Worm (Caenorhabditis elegans) whole organism, early embryonic: ENCODE data around the gene sqv-8.

Source experiments
- B0310.2 ChIP-seq: sonication (generic microtip); optimal IDR thresholded peaks from 2 replicates; lab custom pipeline; 2016; ENCODE audit warnings: mild to moderate bottlenecking, missing genetic modification characterization, missing compliant biosample characterization
- F13C5.2 ChIP-seq: sonication (generic microtip); optimal IDR thresholded peaks from 2 replicates; lab custom pipeline; 2017; ENCODE audit warnings: mild to moderate bottlenecking, missing genetic modification characterization, inconsistent platforms, missing compliant biosample characterization
- aly-1 ChIP-seq: sonication (generic microtip); optimal IDR thresholded peaks from 2 replicates; lab custom pipeline; 2016; ENCODE audit warnings: missing genetic modification characterization, missing compliant biosample characterization
- ama-1 ChIP-seq: fragments of 150-350 bp; optimal IDR thresholded peaks from 2 replicates; lab custom pipeline; 2014
- ceh-13 ChIP-seq: fragments of 200-800 bp; sonication (Bioruptor generic); optimal IDR thresholded peaks from 2 replicates; lab custom pipeline; 2018; ENCODE audit warnings: mild to moderate bottlenecking, missing genetic modification characterization, missing compliant biosample characterization
- ceh-36 ChIP-seq: sonication (generic microtip); optimal IDR thresholded peaks from 2 replicates; lab custom pipeline; 2016; ENCODE audit warnings: missing genetic modification characterization, inconsistent platforms, missing compliant biosample characterization
- ets-7 ChIP-seq: sonication (generic microtip); optimal IDR thresholded peaks from 2 replicates; lab custom pipeline; 2016; ENCODE audit warnings: missing genotype, missing genetic modification characterization, missing compliant biosample characterization
- flt-1 ChIP-seq: fragments of 200-800 bp; sonication (Bioruptor generic); IDR thresholded peaks from 2 replicates; pipeline ENCODE4 v1.3.6; 2022; ENCODE audit warnings: missing genetic modification characterization, missing compliant biosample characterization
- hmbx-1 ChIP-seq: sonication (generic microtip); optimal IDR thresholded peaks from 2 replicates; lab custom pipeline; 2016; ENCODE audit warnings: mild to moderate bottlenecking, missing genetic modification characterization, missing compliant biosample characterization
- hmg-4 ChIP-seq: fragments of 200-800 bp; sonication (Bioruptor generic); optimal IDR thresholded peaks from 2 replicates; lab custom pipeline; 2018; ENCODE audit warnings: mild to moderate bottlenecking, missing genetic modification characterization, missing compliant biosample characterization
- hnd-1 ChIP-seq: sonication (generic microtip); optimal IDR thresholded peaks from 2 replicates; lab custom pipeline; 2016; ENCODE audit warnings: missing genetic modification characterization, missing compliant biosample characterization
- pes-1 ChIP-seq: fragments of 200-800 bp; sonication (Bioruptor generic); IDR thresholded peaks from 2 replicates; pipeline ENCODE4 v1.3.6; 2022; ENCODE audit warnings: missing genetic modification reagents, missing genetic modification characterization, missing compliant biosample characterization
- scrt-1 ChIP-seq: fragments of 200-800 bp; sonication (Bioruptor generic); IDR thresholded peaks from 2 replicates; pipeline ENCODE4 v1.3.6; 2022; ENCODE audit warnings: missing genetic modification characterization, missing compliant biosample characterization
- sea-1 ChIP-seq: fragments of 200-800 bp; sonication (Bioruptor generic); conservative IDR thresholded peaks from 2 replicates; pipeline ENCODE4 v1.3.6; 2022; ENCODE audit warnings: missing genetic modification characterization, missing compliant biosample characterization
- tbx-11 ChIP-seq: fragments of 200-800 bp; sonication (Bioruptor generic); IDR thresholded peaks from 2 replicates; pipeline ENCODE4 v1.3.6; 2022; ENCODE audit warnings: missing genetic modification characterization, missing compliant biosample characterization
- tbx-37 ChIP-seq: fragments of 200-800 bp; sonication (Bioruptor generic); conservative IDR thresholded peaks from 2 replicates; pipeline ENCODE4 v1.3.6; 2022; ENCODE audit warnings: missing genetic modification reagents, missing genetic modification characterization, missing compliant biosample characterization
- tra-4 ChIP-seq: sonication (generic microtip); optimal IDR thresholded peaks from 2 replicates; lab custom pipeline; 2017; ENCODE audit warnings: missing genetic modification characterization, missing compliant biosample characterization

sqv-8 gene

ce11 chrII:9658915-9659314 is 12.1 kb downstream of the sqv-8 start, which contains the start of gene ZK1320.2:
TSS of gene ZK1320.2 (minus strand) at chrII:9659002.
- no peak for TF ChIP-seq ama-1
- no peak for TF ChIP-seq sea-1 (GFP tag; lab: Robert Waterston, UW)
- no peak for TF ChIP-seq ceh-36 (tag; lab: Kevin White, UChicago)
- no peak for TF ChIP-seq tbx-11
- no peak for TF ChIP-seq aly-1 (tag; lab: Kevin White, UChicago)
- no peak for TF ChIP-seq ets-7 (tag; lab: Kevin White, UChicago)
- TF ChIP-seq tra-4 (tag; lab: Kevin White, UChicago): no peak
- TF ChIP-seq ceh-13 (GFP tag; lab: Kevin White, UChicago): no peak
- no peak for TF ChIP-seq hmg-4
- no peak for TF ChIP-seq B0310.2
- TF ChIP-seq hnd-1: no peak
- TF ChIP-seq flt-1 (GFP tag; lab: Robert Waterston, UW): no peak
- TF ChIP-seq pes-1: no peak
- no peak for TF ChIP-seq scrt-1 (GFP tag; lab: Robert Waterston, UW)

ce11 chrII:9660379-9660778 is 13.6 kb downstream of the sqv-8 start, which contains the start of gene ZK1320.3:
TSS of gene ZK1320.3 (minus strand) at chrII:9660419.
- no peak for TF ChIP-seq hmbx-1 (tag; lab: Kevin White, UChicago)
- no peak for TF ChIP-seq B0310.2
- TF ChIP-seq ets-7 (tag; lab: Kevin White, UChicago): no peak
- no peak for TF ChIP-seq tbx-11
- no peak for TF ChIP-seq ama-1

- no peak for TF ChIP-seq ceh-13 (GFP tag; lab: Kevin White, UChicago)
- TF ChIP-seq tbx-37 (GFP tag; lab: Robert Waterston, UW): no peak
- TF ChIP-seq scrt-1 (GFP tag; lab: Robert Waterston, UW): no peak
- TF ChIP-seq ets-7 (tag; lab: Kevin White, UChicago): no peak
- TF ChIP-seq tra-4 (tag; lab: Kevin White, UChicago): no peak
- TF ChIP-seq F13C5.2: no peak
- TF ChIP-seq ama-1: no peak
- no peak for TF ChIP-seq tbx-11
- TF ChIP-seq B0310.2: no peak
- no peak for TF ChIP-seq hnd-1
- no peak for TF ChIP-seq aly-1 (tag; lab: Kevin White, UChicago)
- TF ChIP-seq sea-1 (GFP tag; lab: Robert Waterston, UW): no peak
- no peak for TF ChIP-seq pes-1
- no peak for TF ChIP-seq flt-1 (GFP tag; lab: Robert Waterston, UW)
- no peak for TF ChIP-seq hmg-4
These were observed 15.4 kb downstream of the sqv-8 start for ce11 chrII:9662160-9662559.

- no peak for TF ChIP-seq ets-7 (tag; lab: Kevin White, UChicago)
- no peak for TF ChIP-seq ceh-36 (tag; lab: Kevin White, UChicago)
- TF ChIP-seq aly-1 (tag; lab: Kevin White, UChicago): no peak
- no peak for TF ChIP-seq B0310.2
- no peak for TF ChIP-seq hmg-4
- no peak for TF ChIP-seq scrt-1 (GFP tag; lab: Robert Waterston, UW)
- no peak for TF ChIP-seq pes-1
- TF ChIP-seq flt-1 (GFP tag; lab: Robert Waterston, UW): no peak
- no peak for TF ChIP-seq tra-4 (tag; lab: Kevin White, UChicago)
- TF ChIP-seq F13C5.2: no peak
- no peak for TF ChIP-seq tbx-37 (GFP tag; lab: Robert Waterston, UW)
- no peak for TF ChIP-seq hmbx-1 (tag; lab: Kevin White, UChicago)
- TF ChIP-seq tbx-11: no peak
- no peak for TF ChIP-seq ama-1
- TF ChIP-seq ceh-13 (GFP tag; lab: Kevin White, UChicago): no peak
- no peak for TF ChIP-seq sea-1 (GFP tag; lab: Robert Waterston, UW)
- TF ChIP-seq hnd-1: no peak
These were observed 16.0 kb downstream of the sqv-8 start, which contains the start of gene cyp-13A10 for ce11 chrII:9662797-9663196. TSS of gene cyp-13A10 (minus strand) at chrII:9662884.

- no peak for TF ChIP-seq tra-4 (tag; lab: Kevin White, UChicago)
- no peak for TF ChIP-seq hmg-4
- TF ChIP-seq hnd-1: no peak
- no peak for TF ChIP-seq ama-1
- no peak for TF ChIP-seq pes-1
- no peak for TF ChIP-seq aly-1 (tag; lab: Kevin White, UChicago)
- TF ChIP-seq ceh-13 (GFP tag; lab: Kevin White, UChicago): no peak
- TF ChIP-seq scrt-1 (GFP tag; lab: Robert Waterston, UW): no peak
- no peak for TF ChIP-seq B0310.2
- no peak for TF ChIP-seq hmbx-1 (tag; lab: Kevin White, UChicago)
- no peak for TF ChIP-seq sea-1 (GFP tag; lab: Robert Waterston, UW)
- TF ChIP-seq flt-1 (GFP tag; lab: Robert Waterston, UW): no peak
- TF ChIP-seq F13C5.2: no peak
- TF ChIP-seq ceh-36 (tag; lab: Kevin White, UChicago): no peak
- TF ChIP-seq tbx-11: no peak
- no peak for TF ChIP-seq tbx-37 (GFP tag; lab: Robert Waterston, UW)
- TF ChIP-seq ets-7 (tag; lab: Kevin White, UChicago): no peak
These were observed 18.8 kb downstream of the sqv-8 start, which contains the start of gene ZK1320.5 for ce11 chrII:9665577-9665976. TSS of gene ZK1320.5 (minus strand) at chrII:9665677.

ce11 chrII:9667382-9667781 is 20.6 kb downstream of the sqv-8 start, which contains the start of gene ZK1320.11:
TSS of gene ZK1320.11 (plus strand) at chrII:9667624.
- TF ChIP-seq scrt-1 (GFP tag; lab: Robert Waterston, UW) (no peak), ceh-13 (GFP tag; lab: Kevin White, UChicago) (no peak)

ce11 chrII:9668959-9669358 is 22.2 kb downstream of the sqv-8 start, which contains the start of gene taf-8:
TSS of gene taf-8 (plus strand) at chrII:9669318.
- TF ChIP-seq F13C5.2: peak; percentile 7
- no peak for TF ChIP-seq tbx-37 (GFP tag; lab: Robert Waterston, UW)

ce11 chrII:9671308-9671707 is 24.5 kb downstream of the sqv-8 start, which contains the start of gene ZK1320.7:
TSS of gene ZK1320.7 (plus strand) at chrII:9671608.
- TF ChIP-seq ceh-13 (GFP tag; lab: Kevin White, UChicago): no peak
- no peak for TF ChIP-seq hmg-4
- TF ChIP-seq ama-1: no peak
- TF ChIP-seq scrt-1 (GFP tag; lab: Robert Waterston, UW): no peak
- TF ChIP-seq tra-4 (tag; lab: Kevin White, UChicago): no peak
- no peak for TF ChIP-seq aly-1 (tag; lab: Kevin White, UChicago)
- no peak for TF ChIP-seq tbx-11
- TF ChIP-seq sea-1 (GFP tag; lab: Robert Waterston, UW): no peak
- TF ChIP-seq ceh-36 (tag; lab: Kevin White, UChicago): no peak
- TF ChIP-seq flt-1 (GFP tag; lab: Robert Waterston, UW): no peak
- TF ChIP-seq pes-1: no peak
- no peak for TF ChIP-seq hnd-1
- no peak for TF ChIP-seq B0310.2
- TF ChIP-seq F13C5.2: no peak
- TF ChIP-seq tbx-37 (GFP tag; lab: Robert Waterston, UW): no peak
- TF ChIP-seq ets-7 (tag; lab: Kevin White, UChicago): no peak
- TF ChIP-seq hmbx-1 (tag; lab: Kevin White, UChicago): no peak
